Fruit fly (Drosophila melanogaster): Measurements from ENCODE around the gene CG16790.

Gene CG16790

dm6 chr3R:9529913-9530312 is 40.1 kb downstream of the CG16790 start:
- TF ChIP-seq psq (optimal IDR thresholded peaks at IDR 0.05) (no peak), h (optimal IDR thresholded peaks at IDR 0.05) (no peak), insv (optimal IDR thresholded peaks at IDR 0.05) (no peak), Sin3A (optimal IDR thresholded peaks at IDR 0.05) (no peak), Myc (optimal IDR thresholded peaks at IDR 0.05) (no peak), ttk (optimal IDR thresholded peaks at IDR 0.05) (no peak)

DNA sequence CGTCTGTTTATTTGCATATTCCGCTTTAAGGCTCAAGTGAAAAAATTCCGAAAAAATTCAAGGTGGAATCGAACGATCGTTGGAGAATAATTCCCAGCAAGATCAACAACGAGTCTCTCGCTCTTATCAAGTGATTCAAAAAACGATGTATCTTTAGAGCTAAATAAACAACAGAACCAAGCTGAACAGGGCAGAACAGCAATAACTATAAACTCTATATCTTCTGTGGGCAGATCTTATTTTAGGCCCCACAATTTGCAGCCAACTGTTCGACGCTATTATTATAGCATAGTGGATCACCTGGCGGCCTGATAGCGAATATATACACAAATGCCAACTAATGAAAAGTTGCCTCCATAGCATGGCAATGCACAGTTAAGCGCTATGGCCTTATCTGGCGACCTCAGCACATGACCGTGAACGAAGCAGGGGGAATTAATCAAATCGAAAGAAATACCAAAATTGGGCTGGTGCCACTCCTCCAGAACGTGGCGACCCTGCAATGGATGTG is 40.6 kb downstream of the CG16790 start:
- no peak for TF ChIP-seq ttk (optimal IDR thresholded peaks at IDR 0.05)
- no peak for TF ChIP-seq Myc (optimal IDR thresholded peaks at IDR 0.05)
- no peak for TF ChIP-seq h (optimal IDR thresholded peaks at IDR 0.05)
- TF ChIP-seq psq (optimal IDR thresholded peaks at IDR 0.05) = no peak
- no peak for TF ChIP-seq Sin3A (optimal IDR thresholded peaks at IDR 0.05)
- no peak for TF ChIP-seq insv (optimal IDR thresholded peaks at IDR 0.05)

DNA sequence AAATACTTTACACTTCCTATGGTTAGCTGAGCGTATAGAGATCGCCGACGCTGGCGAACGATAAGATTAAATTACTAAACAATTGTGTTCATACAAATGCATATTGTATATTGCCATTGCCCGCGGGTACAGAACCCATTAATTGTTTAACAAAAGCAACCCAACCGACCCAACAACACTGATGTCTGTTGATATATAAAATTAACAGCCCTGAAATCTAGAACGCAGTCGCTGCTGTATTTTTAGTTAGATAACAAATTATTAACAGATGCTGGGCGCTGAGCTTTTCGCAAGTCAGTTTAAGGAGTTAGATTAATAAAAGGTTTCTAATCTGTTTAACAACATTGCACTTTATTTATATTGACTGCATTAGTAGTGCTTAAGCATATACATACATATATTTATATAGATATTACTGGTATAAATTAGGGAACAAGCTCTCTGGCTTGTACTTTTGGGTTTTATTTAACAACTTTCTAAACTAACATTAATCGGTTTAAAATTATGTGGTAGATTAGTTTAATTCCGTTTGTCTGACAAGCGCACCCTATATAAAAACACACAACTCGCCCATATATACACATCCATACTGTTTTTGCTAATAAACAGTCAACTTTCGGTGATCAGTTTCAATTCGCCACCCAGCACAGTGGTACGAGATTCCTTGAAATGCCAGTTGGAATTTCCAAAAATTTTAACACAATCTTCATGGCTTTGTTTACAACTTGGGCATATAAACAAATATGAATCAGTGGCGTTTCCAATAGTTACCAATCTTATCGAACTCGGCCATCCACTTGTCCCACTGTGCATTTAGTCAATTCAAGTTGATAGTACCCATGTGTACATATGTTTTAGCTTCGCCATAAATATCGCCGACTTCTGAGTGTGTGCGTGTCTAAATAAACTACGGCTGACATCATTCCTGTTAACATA is 41.8 kb downstream of the CG16790 start:
- TF ChIP-seq insv (optimal IDR thresholded peaks at IDR 0.05) (no peak), Myc (optimal IDR thresholded peaks at IDR 0.05) (no peak)

Data from Kc167 (cell line).